Fruit fly (Drosophila melanogaster) whole organism, embryonic: ENCODE results near the gene Rtc1.
A peak's percentile ranks its signal among the peaks of the same experiment; 100 is the strongest.

Source experiments
- Adf1 ChIP-seq: fragments of 200-800 bp; sonication (Bioruptor generic); IDR thresholded peaks from 2 replicates; pipeline ENCODE4 v1.3.6; 2022; ENCODE audit warnings: missing biosample characterization, missing genetic modification characterization
- BEAF-32 ChIP-seq: fragments of 200-800 bp; sonication (Bioruptor generic); optimal IDR thresholded peaks from 3 replicates; lab custom pipeline; 2017; ENCODE audit warnings: missing biosample characterization, missing genetic modification characterization, mild to moderate bottlenecking, moderate library complexity, missing genetic modification reagents
- CG10543 ChIP-seq: fragments of 200-800 bp; sonication (Bioruptor generic); optimal IDR thresholded peaks from 3 replicates; lab custom pipeline; 2017; ENCODE audit warnings: missing biosample characterization, mild to moderate bottlenecking, missing genetic modification characterization, moderate library complexity
- CG14050 ChIP-seq: fragments of 200-800 bp; sonication (Bioruptor generic); IDR thresholded peaks from 3 replicates; pipeline ENCODE4 v1.3.6; 2022; ENCODE audit warnings: missing biosample characterization, missing genetic modification characterization
- CG15073 ChIP-seq: fragments of 200-800 bp; sonication (Bioruptor generic); optimal IDR thresholded peaks from 2 replicates; lab custom pipeline; 2016; ENCODE audit warnings: missing biosample characterization, missing genetic modification characterization
- CG16779 ChIP-seq: fragments of 200-800 bp; sonication (Bioruptor generic); IDR thresholded peaks from 2 replicates; pipeline ENCODE4 v1.3.6; 2022; ENCODE audit warnings: missing biosample characterization, missing genetic modification characterization
- CG34376 ChIP-seq: fragments of 200-800 bp; sonication (Bioruptor generic); optimal IDR thresholded peaks from 2 replicates; lab custom pipeline; 2018; ENCODE audit warnings: missing biosample characterization, mild to moderate bottlenecking, missing genetic modification characterization
- CG4328 ChIP-seq: fragments of 200-800 bp; sonication (Bioruptor generic); optimal IDR thresholded peaks from 3 replicates; lab custom pipeline; 2017; ENCODE audit warnings: missing biosample characterization, missing genetic modification reagents, missing genetic modification characterization
- CG6272 ChIP-seq: fragments of 200-800 bp; sonication (Bioruptor generic); IDR thresholded peaks from 2 replicates; pipeline ENCODE4 v1.3.6; 2022; ENCODE audit warnings: missing biosample characterization, missing genetic modification characterization
- CG6654 ChIP-seq: fragments of 200-800 bp; sonication (Bioruptor generic); optimal IDR thresholded peaks from 2 replicates; lab custom pipeline; 2017; ENCODE audit warnings: missing biosample characterization, mild to moderate bottlenecking, missing genetic modification characterization
- CG7839 ChIP-seq: fragments of 200-800 bp; sonication (Bioruptor generic); optimal IDR thresholded peaks from 3 replicates; lab custom pipeline; 2018; ENCODE audit warnings: missing biosample characterization, mild to moderate bottlenecking, missing genetic modification characterization, moderate library complexity
- CG8388 ChIP-seq: fragments of 200-800 bp; sonication (Bioruptor generic); optimal IDR thresholded peaks from 2 replicates; lab custom pipeline; 2019; ENCODE audit warnings: missing biosample characterization, mild to moderate bottlenecking, missing genetic modification characterization, moderate library complexity
- CG9932 ChIP-seq: fragments of 200-800 bp; sonication (Bioruptor generic); IDR thresholded peaks from 2 replicates; pipeline ENCODE4 v1.3.6; 2022; ENCODE audit warnings: missing biosample characterization, missing genetic modification characterization
- Dfd ChIP-seq, 2 experiments: fragments of >200 bp; optimal IDR thresholded peaks; 2 replicates each; lab custom pipeline; 2017; ENCODE audit warnings: missing biosample characterization in 2 of 2, missing genetic modification characterization in 2 of 2
- Dip2 ChIP-seq: fragments of 200-800 bp; sonication (Bioruptor generic); IDR thresholded peaks from 2 replicates; pipeline ENCODE4 v1.3.6; 2022; ENCODE audit warnings: missing biosample characterization, missing genetic modification characterization
- E2f1 ChIP-seq: fragments of 200-800 bp; sonication (Bioruptor generic); IDR thresholded peaks from 2 replicates; pipeline ENCODE4 v1.3.6; 2022; ENCODE audit warnings: missing biosample characterization, missing genetic modification characterization
- E2f2 ChIP-seq: fragments of 200-800 bp; sonication (Bioruptor generic); IDR thresholded peaks from 2 replicates; pipeline ENCODE4 v1.3.6; 2022; ENCODE audit warnings: missing biosample characterization, missing genetic modification characterization
- GATAe ChIP-seq: fragments of 200-800 bp; sonication (Bioruptor generic); conservative IDR thresholded peaks from 2 replicates; pipeline ENCODE4 v1.3.6; 2022; ENCODE audit warnings: missing biosample characterization, missing genetic modification characterization
- HmgD ChIP-seq: fragments of 200-800 bp; sonication (Bioruptor generic); optimal IDR thresholded peaks from 3 replicates; lab custom pipeline; 2016; ENCODE audit warnings: missing biosample characterization, missing genetic modification characterization
- Hmr ChIP-seq: fragments of 200-800 bp; sonication (Bioruptor generic); optimal IDR thresholded peaks from 3 replicates; lab custom pipeline; 2017; ENCODE audit warnings: mild to moderate bottlenecking, missing biosample characterization, missing genetic modification reagents, missing genetic modification characterization
- NFAT ChIP-seq: fragments of 200-800 bp; sonication (Bioruptor generic); IDR thresholded peaks from 2 replicates; pipeline ENCODE4 v1.3.6; 2022; ENCODE audit warnings: missing biosample characterization, missing genetic modification characterization
- NfI ChIP-seq: fragments of 200-800 bp; sonication (Bioruptor generic); optimal IDR thresholded peaks from 3 replicates; lab custom pipeline; 2018; ENCODE audit warnings: missing biosample characterization, mild to moderate bottlenecking, missing genetic modification characterization, moderate library complexity
- Rfx ChIP-seq: fragments of 200-800 bp; sonication (Bioruptor generic); IDR thresholded peaks from 2 replicates; pipeline ENCODE4 v1.3.6; 2022; ENCODE audit warnings: missing biosample characterization, missing genetic modification characterization
- Taf1 ChIP-seq: fragments of 200-800 bp; sonication (Bioruptor generic); IDR thresholded peaks from 2 replicates; pipeline ENCODE4 v1.3.6; 2022; ENCODE audit warnings: missing biosample characterization, missing genetic modification characterization
- Vsx1 ChIP-seq: fragments of 200-800 bp; sonication (Bioruptor generic); optimal IDR thresholded peaks from 2 replicates; lab custom pipeline; 2017; ENCODE audit warnings: missing biosample characterization, mild to moderate bottlenecking, missing genetic modification characterization, missing genetic modification reagents
- cad ChIP-seq: fragments of >200 bp; optimal IDR thresholded peaks from 2 replicates; lab custom pipeline; 2017; ENCODE audit warnings: missing biosample characterization, missing genetic modification characterization
- ci ChIP-seq: fragments of 200-800 bp; sonication (Bioruptor generic); IDR thresholded peaks from 3 replicates; pipeline ENCODE4 v1.3.6; 2022; ENCODE audit warnings: missing biosample characterization, missing genetic modification characterization
- corto ChIP-seq: fragments of 200-800 bp; sonication (Bioruptor generic); optimal IDR thresholded peaks from 2 replicates; lab custom pipeline; 2016; ENCODE audit warnings: missing biosample characterization, mild to moderate bottlenecking, missing genetic modification characterization, moderate library complexity
- crp ChIP-seq, 2 experiments: fragments of 200-800 bp; sonication (Bioruptor generic); optimal IDR thresholded peaks; 2 replicates in 1 of 2; 3 replicates in 1 of 2; lab custom pipeline; 2017; ENCODE audit warnings: missing biosample characterization in 2 of 2, missing genetic modification characterization in 2 of 2, mild to moderate bottlenecking in 1 of 2, moderate library complexity in 1 of 2
- dmrt11E ChIP-seq: fragments of 200-800 bp; sonication (Bioruptor generic); optimal IDR thresholded peaks from 3 replicates; lab custom pipeline; 2018; ENCODE audit warnings: missing biosample characterization, mild to moderate bottlenecking, missing genetic modification characterization, moderate library complexity
- dysf ChIP-seq: fragments of 200-800 bp; sonication (Bioruptor generic); IDR thresholded peaks from 3 replicates; pipeline ENCODE4 v1.3.6; 2022; ENCODE audit warnings: missing biosample characterization, missing genetic modification characterization
- exex ChIP-seq: fragments of 200-800 bp; sonication (Bioruptor generic); optimal IDR thresholded peaks from 4 replicates; lab custom pipeline; 2018; ENCODE audit warnings: missing biosample characterization, mild to moderate bottlenecking, missing genetic modification characterization, moderate library complexity
- grn ChIP-seq: fragments of 200-800 bp; sonication (Bioruptor generic); optimal IDR thresholded peaks from 3 replicates; lab custom pipeline; 2017; ENCODE audit warnings: missing biosample characterization, missing genetic modification characterization
- inv ChIP-seq: fragments of 200-800 bp; sonication (Bioruptor generic); IDR thresholded peaks from 2 replicates; pipeline ENCODE4 v1.3.6; 2022; ENCODE audit warnings: missing biosample characterization, missing genetic modification characterization; ENCODE audit not compliant: partially characterized antibody
- maf-S ChIP-seq: fragments of 200-800 bp; sonication (Bioruptor generic); optimal IDR thresholded peaks from 2 replicates; lab custom pipeline; 2016; ENCODE audit warnings: missing biosample characterization, missing genetic modification characterization
- mam ChIP-seq: fragments of 200-800 bp; sonication (Bioruptor generic); optimal IDR thresholded peaks from 3 replicates; lab custom pipeline; 2016; ENCODE audit warnings: missing biosample characterization, missing genetic modification characterization
- mirr ChIP-seq: fragments of 200-800 bp; sonication (Bioruptor generic); optimal IDR thresholded peaks from 3 replicates; lab custom pipeline; 2018; ENCODE audit warnings: missing biosample characterization, mild to moderate bottlenecking, missing genetic modification characterization
- org-1 ChIP-seq: fragments of 200-800 bp; sonication (Bioruptor generic); optimal IDR thresholded peaks from 2 replicates; lab custom pipeline; 2017; ENCODE audit warnings: missing biosample characterization, missing genetic modification characterization
- pros ChIP-seq: fragments of 200-800 bp; sonication (Bioruptor generic); optimal IDR thresholded peaks from 3 replicates; lab custom pipeline; 2019; ENCODE audit warnings: missing biosample characterization, mild to moderate bottlenecking, missing genetic modification characterization, moderate library complexity
- salm ChIP-seq: fragments of 200-800 bp; sonication (Bioruptor generic); optimal IDR thresholded peaks from 2 replicates; lab custom pipeline; 2018; ENCODE audit warnings: missing biosample characterization, mild to moderate bottlenecking, missing genetic modification characterization
- sob ChIP-seq: fragments of 200-800 bp; sonication (Bioruptor generic); IDR thresholded peaks from 2 replicates; pipeline ENCODE4 v1.3.6; 2022; ENCODE audit warnings: missing biosample characterization, missing genetic modification characterization
- sug ChIP-seq: fragments of 200-800 bp; optimal IDR thresholded peaks from 2 replicates; lab custom pipeline; 2019; ENCODE audit warnings: missing biosample characterization, mild to moderate bottlenecking, missing genetic modification characterization, moderate library complexity

The Rtc1 gene

DNA sequence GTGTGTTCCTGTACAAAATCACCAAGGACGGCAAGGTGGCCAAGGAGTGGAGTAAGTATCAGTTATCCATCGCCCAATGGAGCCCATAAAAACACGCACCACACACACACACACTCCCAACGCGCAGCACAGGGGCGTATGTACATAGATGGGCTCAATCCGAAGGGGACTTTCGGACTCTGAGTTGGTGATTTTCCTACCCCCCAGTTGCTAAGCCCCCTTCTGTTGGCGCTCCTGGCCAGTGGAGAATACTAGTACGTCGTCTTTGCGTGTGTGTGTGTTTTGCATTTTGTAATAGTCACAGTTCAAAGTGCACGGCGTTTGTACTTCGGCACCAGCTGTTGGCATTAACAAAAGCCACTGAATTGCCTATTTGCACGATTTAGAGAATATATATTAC is 16.9 kb upstream of the Rtc1 start (continued):
- TF ChIP-seq CG8388 (GFP tag; lab: Kevin White, UChicago), result peak; percentile 19
- no peak for TF ChIP-seq CG15073 (GFP tag; lab: Kevin White, UChicago)
- no peak for TF ChIP-seq Dfd (GFP tag; optimal IDR thresholded peaks at IDR 0.05; lab: Kevin White, UChicago)
- TF ChIP-seq Rfx (GFP tag; lab: Robert Waterston, UW), result peak; percentile 95
- TF ChIP-seq dysf (GFP tag; lab: Robert Waterston, UW), result peak; percentile 86
- no peak for TF ChIP-seq crp (GFP tag; optimal IDR thresholded peaks at IDR 0.05; lab: Kevin White, UChicago)
- peak; percentile 79 for TF ChIP-seq Hmr
- no peak for TF ChIP-seq Adf1 (GFP tag; lab: Robert Waterston, UW)
- peak; percentile 80 for TF ChIP-seq HmgD (GFP tag; lab: Kevin White, UChicago)

dm6 chrX:13740992-13741391 is 16.0 kb upstream of the Rtc1 start:
- TF ChIP-seq GATAe (peak; percentile 16; the same call in 1 of the 2 replicates), Adf1 (GFP tag; lab: Robert Waterston, UW) (no peak), pros (GFP tag; lab: Kevin White, UChicago) (no peak), sob (GFP tag; lab: Robert Waterston, UW) (no peak), BEAF-32 (GFP tag; lab: Kevin White, UChicago) (no peak), corto (GFP tag; lab: Kevin White, UChicago) (no peak), CG9932 (GFP tag; lab: Robert Waterston, UW) (no peak), mirr (GFP tag; lab: Kevin White, UChicago) (peak; percentile 26), CG7839 (tag; lab: Kevin White, UChicago) (no peak), CG6654 (GFP tag; lab: Kevin White, UChicago) (no peak), E2f2 (GFP tag; lab: Robert Waterston, UW) (no peak), Taf1 (GFP tag; lab: Robert Waterston, UW) (no peak), exex (peak; percentile 92), inv (GFP tag; lab: Robert Waterston, UW) (no peak), grn (GFP tag; lab: Kevin White, UChicago) (peak; percentile 15), salm (tag; lab: Kevin White, UChicago) (no peak), CG34376 (peak; percentile 16), dmrt11E (no peak), CG4328 (GFP tag; lab: Kevin White, UChicago) (no peak), ci (no peak), sug (tag; lab: Kevin White, UChicago) (peak; percentile 11), cad (GFP tag; lab: Kevin White, UChicago) (no peak), E2f1 (GFP tag; lab: Robert Waterston, UW) (no peak), CG16779 (no peak), Vsx1 (peak; percentile 63), CG10543 (no peak), Dip2 (no peak), CG14050 (no peak), NfI (GFP tag; lab: Kevin White, UChicago) (no peak), mam (GFP tag; lab: Kevin White, UChicago) (no peak), CG6272 (GFP tag; lab: Robert Waterston, UW) (no peak), maf-S (GFP tag; lab: Kevin White, UChicago) (no peak), org-1 (GFP tag; lab: Kevin White, UChicago) (no peak), NFAT (GFP tag; lab: Robert Waterston, UW) (no peak)
